Worm (Caenorhabditis elegans) whole organism, L1 larva: ENCODE data around the gene gmap-3.

Experiments used
- C16A3.4 ChIP-seq: fragments of 150-350 bp; optimal IDR thresholded peaks from 2 replicates; lab custom pipeline; 2014; ENCODE audit warnings: missing biosample characterization, missing genetic modification characterization
- alr-1 ChIP-seq: fragments of 200-800 bp; sonication (Bioruptor generic); optimal IDR thresholded peaks from 2 replicates; lab custom pipeline; 2018; ENCODE audit warnings: borderline replicate concordance, mild to moderate bottlenecking, missing genetic modification characterization, missing compliant biosample characterization
- aly-2 ChIP-seq: fragments of 150-350 bp; optimal IDR thresholded peaks from 2 replicates; lab custom pipeline; 2014; ENCODE audit warnings: missing biosample characterization, missing genetic modification characterization
- blmp-1 ChIP-seq: fragments of 150-350 bp; optimal IDR thresholded peaks from 2 replicates; lab custom pipeline; 2014; ENCODE audit warnings: missing biosample characterization, missing genetic modification characterization
- ceh-8 ChIP-seq: fragments of 200-800 bp; sonication (Bioruptor generic); optimal IDR thresholded peaks from 2 replicates; lab custom pipeline; 2018; ENCODE audit warnings: mild to moderate bottlenecking, missing genetic modification characterization, moderate library complexity, missing compliant biosample characterization
- ceh-82 ChIP-seq, 3 experiments: fragments of 150-350 bp in 1 of 3; sonication (generic microtip) in 2 of 3; optimal IDR thresholded peaks; 2 replicates each; lab custom pipeline; 2014 to 2017; ENCODE audit warnings: missing biosample characterization in 3 of 3, missing genetic modification characterization in 3 of 3
- ceh-88 ChIP-seq: fragments of 200-800 bp; sonication (Bioruptor generic); IDR thresholded peaks from 2 replicates; pipeline ENCODE4 v1.3.6; 2022; ENCODE audit warnings: missing genetic modification characterization, missing compliant biosample characterization
- ceh-90 ChIP-seq: sonication (generic microtip); optimal IDR thresholded peaks from 2 replicates; lab custom pipeline; 2016; ENCODE audit warnings: missing genetic modification characterization, missing compliant biosample characterization
- ces-1 ChIP-seq: fragments of 150-350 bp; optimal IDR thresholded peaks from 2 replicates; lab custom pipeline; 2014; ENCODE audit warnings: missing biosample characterization, missing genetic modification reagents, missing genetic modification characterization
- dsc-1 ChIP-seq: sonication (generic microtip); optimal IDR thresholded peaks from 2 replicates; lab custom pipeline; 2016; ENCODE audit warnings: mild to moderate bottlenecking, missing genetic modification characterization, missing compliant biosample characterization
- egl-27 ChIP-seq, 2 experiments: fragments of 150-350 bp in 1 of 2; sonication (generic microtip); optimal IDR thresholded peaks; 3 replicates each; lab custom pipeline; 2017 to 2018; ENCODE audit warnings: missing biosample characterization in 2 of 2, missing genetic modification characterization in 2 of 2, missing genetic modification reagents in 2 of 2
- elt-2 ChIP-seq: sonication (generic microtip); optimal IDR thresholded peaks from 2 replicates; lab custom pipeline; 2016; ENCODE audit warnings: missing genetic modification characterization, mild to moderate bottlenecking, inconsistent platforms, missing compliant biosample characterization, missing genetic modification reagents
- ets-5 ChIP-seq: fragments of 200-800 bp; sonication (Bioruptor generic); IDR thresholded peaks from 2 replicates; pipeline ENCODE4 v1.3.6; 2022; ENCODE audit warnings: missing genetic modification characterization, missing compliant biosample characterization
- fkh-4 ChIP-seq: sonication (generic microtip); optimal IDR thresholded peaks from 2 replicates; lab custom pipeline; 2016; ENCODE audit warnings: missing compliant biosample characterization, missing genetic modification characterization, borderline replicate concordance
- fkh-8 ChIP-seq: sonication (generic microtip); optimal IDR thresholded peaks from 2 replicates; lab custom pipeline; 2016; ENCODE audit warnings: mild to moderate bottlenecking, missing genetic modification characterization, missing compliant biosample characterization
- fos-1 ChIP-seq: fragments of 150-350 bp; optimal IDR thresholded peaks from 2 replicates; lab custom pipeline; 2014; ENCODE audit warnings: missing biosample characterization, missing genetic modification characterization
- grh-1 ChIP-seq: fragments of 200-800 bp; sonication (Bioruptor generic); IDR thresholded peaks from 2 replicates; pipeline ENCODE4 v1.3.6; 2022; ENCODE audit warnings: missing genetic modification reagents, missing genetic modification characterization, missing compliant biosample characterization
- hlh-17 ChIP-seq: fragments of 200-800 bp; sonication (Bioruptor generic); optimal IDR thresholded peaks from 2 replicates; lab custom pipeline; 2018; ENCODE audit warnings: missing genetic modification characterization, mild to moderate bottlenecking, missing compliant biosample characterization, moderate library complexity, borderline replicate concordance
- hlh-4 ChIP-seq: sonication (generic microtip); optimal IDR thresholded peaks from 2 replicates; lab custom pipeline; 2016; ENCODE audit warnings: mild to moderate bottlenecking, missing genetic modification characterization, missing compliant biosample characterization
- hpl-2 ChIP-seq: fragments of 150-350 bp; optimal IDR thresholded peaks from 2 replicates; lab custom pipeline; 2014; ENCODE audit warnings: missing biosample characterization, missing genetic modification reagents, missing genetic modification characterization
- irx-1 ChIP-seq: sonication (generic microtip); optimal IDR thresholded peaks from 2 replicates; lab custom pipeline; 2016; ENCODE audit warnings: missing genetic modification characterization, missing compliant biosample characterization
- isw-1 ChIP-seq: fragments of 200-800 bp; sonication (Bioruptor generic); IDR thresholded peaks from 2 replicates; pipeline ENCODE4 v1.3.6; 2022; ENCODE audit warnings: missing genetic modification characterization, missing compliant biosample characterization
- lin-13 ChIP-seq: fragments of 150-350 bp; optimal IDR thresholded peaks from 2 replicates; lab custom pipeline; 2014; ENCODE audit warnings: missing biosample characterization, missing genetic modification reagents, missing genetic modification characterization
- lin-14 ChIP-seq: fragments of 200-800 bp; sonication (Bioruptor generic); optimal IDR thresholded peaks from 2 replicates; lab custom pipeline; 2018; ENCODE audit warnings: mild to moderate bottlenecking, missing genetic modification characterization, moderate library complexity, missing compliant biosample characterization
- lin-15B ChIP-seq: fragments of 150-350 bp; sonication (generic microtip); optimal IDR thresholded peaks from 3 replicates; lab custom pipeline; 2014; ENCODE audit warnings: missing biosample characterization, missing genetic modification characterization
- lin-35 ChIP-seq, 2 experiments: fragments of 150-350 bp; optimal IDR thresholded peaks; 2 replicates each; lab custom pipeline; 2014; ENCODE audit warnings: missing biosample characterization in 2 of 2, missing genetic modification characterization in 2 of 2, missing genetic modification reagents in 2 of 2
- lir-3 ChIP-seq: sonication (generic microtip); optimal IDR thresholded peaks from 2 replicates; lab custom pipeline; 2016; ENCODE audit warnings: mild to moderate bottlenecking, missing genetic modification characterization, moderate library complexity, missing compliant biosample characterization; ENCODE audit not compliant: poor library complexity
- lsy-2 ChIP-seq, 2 experiments: fragments of 150-350 bp; optimal IDR thresholded peaks; 2 replicates each; lab custom pipeline; 2014; ENCODE audit warnings: missing biosample characterization in 2 of 2, missing genetic modification characterization in 2 of 2
- mef-2 ChIP-seq: fragments of 150-350 bp; optimal IDR thresholded peaks from 2 replicates; lab custom pipeline; 2014; ENCODE audit warnings: missing biosample characterization, missing genetic modification characterization
- mep-1 ChIP-seq: fragments of 150-350 bp; optimal IDR thresholded peaks from 2 replicates; lab custom pipeline; 2014; ENCODE audit warnings: missing biosample characterization, missing genetic modification characterization
- nhr-11 ChIP-seq: fragments of 150-350 bp; optimal IDR thresholded peaks from 2 replicates; lab custom pipeline; 2014; ENCODE audit warnings: missing biosample characterization, missing genetic modification characterization
- nhr-20 ChIP-seq: sonication (generic microtip); optimal IDR thresholded peaks from 2 replicates; lab custom pipeline; 2016; ENCODE audit warnings: mild to moderate bottlenecking, missing genetic modification characterization, missing compliant biosample characterization
- nhr-237 ChIP-seq: fragments of 150-350 bp; optimal IDR thresholded peaks from 2 replicates; lab custom pipeline; 2014; ENCODE audit warnings: missing biosample characterization, missing genetic modification characterization
- nhr-47 ChIP-seq: sonication (generic microtip); optimal IDR thresholded peaks from 2 replicates; lab custom pipeline; 2016; ENCODE audit warnings: mild to moderate bottlenecking, missing genetic modification characterization, moderate library complexity, missing compliant biosample characterization
- nhr-71 ChIP-seq: sonication (generic microtip); optimal IDR thresholded peaks from 2 replicates; lab custom pipeline; 2016; ENCODE audit warnings: mild to moderate bottlenecking, missing genetic modification characterization, moderate library complexity, missing compliant biosample characterization
- nhr-76 ChIP-seq: sonication (generic microtip); optimal IDR thresholded peaks from 2 replicates; lab custom pipeline; 2017; ENCODE audit warnings: missing biosample characterization, missing genetic modification characterization
- nhr-85 ChIP-seq: sonication (generic microtip); peaks from one replicate; lab custom pipeline; 2016; ENCODE audit warnings: missing genetic modification characterization, inconsistent platforms, missing compliant biosample characterization
- pax-3 ChIP-seq: fragments of 200-800 bp; sonication (Bioruptor generic); optimal IDR thresholded peaks from 2 replicates; lab custom pipeline; 2018; ENCODE audit warnings: mild to moderate bottlenecking, missing genetic modification characterization, moderate library complexity, missing compliant biosample characterization
- pqm-1 ChIP-seq: sonication (generic microtip); optimal IDR thresholded peaks from 3 replicates; lab custom pipeline; 2017; ENCODE audit warnings: missing biosample characterization, missing genetic modification characterization
- rnt-1 ChIP-seq: sonication (generic microtip); optimal IDR thresholded peaks from 2 replicates; lab custom pipeline; 2016; ENCODE audit warnings: mild to moderate bottlenecking, missing genetic modification characterization, moderate library complexity, missing compliant biosample characterization
- skn-1 ChIP-seq: fragments of 150-350 bp; optimal IDR thresholded peaks from 2 replicates; lab custom pipeline; 2014; ENCODE audit warnings: missing biosample characterization, missing genetic modification characterization
- snpc-4 ChIP-seq: fragments of 150-350 bp; optimal IDR thresholded peaks from 2 replicates; lab custom pipeline; 2014; ENCODE audit warnings: missing biosample characterization, missing genetic modification characterization
- sptf-1 ChIP-seq: fragments of 150-350 bp; optimal IDR thresholded peaks from 2 replicates; lab custom pipeline; 2014; ENCODE audit warnings: missing biosample characterization, missing genetic modification characterization
- sup-37 ChIP-seq: fragments of 200-800 bp; sonication (Bioruptor generic); optimal IDR thresholded peaks from 2 replicates; lab custom pipeline; 2018; ENCODE audit warnings: mild to moderate bottlenecking, missing genetic modification characterization, missing compliant biosample characterization
- swsn-7 ChIP-seq: sonication (generic microtip); optimal IDR thresholded peaks from 2 replicates; lab custom pipeline; 2016; ENCODE audit warnings: missing genetic modification characterization, missing compliant biosample characterization
- unc-130 ChIP-seq: fragments of 150-350 bp; optimal IDR thresholded peaks from 2 replicates; lab custom pipeline; 2017; ENCODE audit warnings: missing biosample characterization, missing genetic modification characterization, inconsistent platforms
- unc-30 ChIP-seq: sonication (generic microtip); optimal IDR thresholded peaks from 2 replicates; lab custom pipeline; 2017; ENCODE audit warnings: missing biosample characterization, missing genetic modification characterization
- unc-62 ChIP-seq: fragments of 150-350 bp; optimal IDR thresholded peaks from 2 replicates; lab custom pipeline; 2014; ENCODE audit warnings: missing biosample characterization, missing genetic modification reagents, missing genetic modification characterization
- vab-15 ChIP-seq: sonication (generic microtip); optimal IDR thresholded peaks from 2 replicates; lab custom pipeline; 2017; ENCODE audit warnings: missing genotype, mild to moderate bottlenecking, missing genetic modification characterization, missing compliant biosample characterization
- xbp-1 ChIP-seq: sonication (generic microtip); optimal IDR thresholded peaks from 2 replicates; lab custom pipeline; 2016; ENCODE audit warnings: missing genetic modification characterization, missing compliant biosample characterization
- zip-4 ChIP-seq: fragments of 200-800 bp; sonication (Bioruptor generic); optimal IDR thresholded peaks from 2 replicates; lab custom pipeline; 2018; ENCODE audit warnings: mild to moderate bottlenecking, missing genetic modification characterization, moderate library complexity, missing compliant biosample characterization
- ztf-4 ChIP-seq: fragments of 150-350 bp; optimal IDR thresholded peaks from 2 replicates; lab custom pipeline; 2014; ENCODE audit warnings: missing biosample characterization, missing genetic modification characterization

The gmap-3 gene

ce11 chrX:12940811-12941210 is at the start of gene gmap-3:
Gene gmap-3, minus strand, starts transcription at chrX:12940958.
- no peak for TF ChIP-seq lin-13 (GFP tag; lab: Kevin White, UChicago)
- no peak for TF ChIP-seq nhr-76 (tag; lab: Kevin White, UChicago)
- no peak for TF ChIP-seq ceh-90 (tag; lab: Kevin White, UChicago)
- TF ChIP-seq blmp-1: peak; percentile 16

ce11 chrX:12989205-12989604 is 48.4 kb upstream of the gmap-3 start, which contains the start of gene F11C1.7:
Gene F11C1.7, plus strand, starts transcription at chrX:12989344.
- TF ChIP-seq lir-3 (tag; lab: Kevin White, UChicago): no peak
- TF ChIP-seq hpl-2 (GFP tag; lab: Kevin White, UChicago): no peak
- no peak for TF ChIP-seq fkh-4
- no peak for TF ChIP-seq grh-1 (GFP tag; lab: Robert Waterston, UW)
- TF ChIP-seq pax-3 (tag; lab: Kevin White, UChicago): no peak
- no peak for TF ChIP-seq unc-30
- TF ChIP-seq lin-15B: no peak
- no peak for TF ChIP-seq egl-27 (tag; optimal IDR thresholded peaks at IDR 0.05; lab: Kevin White, UChicago)
- TF ChIP-seq zip-4: no peak
- no peak for TF ChIP-seq fkh-8
- TF ChIP-seq nhr-11 (tag; lab: Kevin White, UChicago): no peak
- no peak for TF ChIP-seq dsc-1 (tag; lab: Kevin White, UChicago)
- TF ChIP-seq snpc-4: no peak
- no peak for TF ChIP-seq fos-1 (tag; lab: Kevin White, UChicago)
- no peak for TF ChIP-seq ceh-8 (GFP tag; lab: Kevin White, UChicago)
- TF ChIP-seq elt-2 (tag; lab: Kevin White, UChicago): no peak
- peak; percentile 3 for TF ChIP-seq nhr-20 (tag; lab: Kevin White, UChicago)
- TF ChIP-seq nhr-76 (tag; lab: Kevin White, UChicago): no peak
- no peak for TF ChIP-seq C16A3.4 (tag; lab: Kevin White, UChicago)
- peak in 1 of 2 experiments; percentile 46 for TF ChIP-seq lin-35 (GFP tag; optimal IDR thresholded peaks at IDR 0.05; lab: Kevin White, UChicago)
- TF ChIP-seq alr-1: no peak
- peak; percentile 12 for TF ChIP-seq rnt-1
- no peak for TF ChIP-seq irx-1 (tag; lab: Kevin White, UChicago)
- peak; percentile 4 to 48 for TF ChIP-seq lsy-2 (tag; optimal IDR thresholded peaks at IDR 0.05; lab: Kevin White, UChicago)
- TF ChIP-seq nhr-237: no peak
- no peak for TF ChIP-seq isw-1
- no peak for TF ChIP-seq pqm-1 (tag; lab: Kevin White, UChicago)
- no peak for TF ChIP-seq vab-15 (tag; lab: Kevin White, UChicago)
- TF ChIP-seq nhr-85: no peak
- TF ChIP-seq ets-5 (GFP tag; lab: Robert Waterston, UW): no peak
- TF ChIP-seq sup-37 (GFP tag; lab: Kevin White, UChicago): no peak
- TF ChIP-seq lin-14 (GFP tag; lab: Kevin White, UChicago): peak; percentile 35
- no peak for TF ChIP-seq sptf-1 (tag; lab: Kevin White, UChicago)
- TF ChIP-seq nhr-47 (tag; lab: Kevin White, UChicago): peak; percentile 21
- TF ChIP-seq unc-62 (GFP tag; lab: Kevin White, UChicago): no peak
- no peak for TF ChIP-seq hlh-17 (GFP tag; lab: Kevin White, UChicago)
- TF ChIP-seq ceh-88 (GFP tag; lab: Robert Waterston, UW): no peak
- no peak for TF ChIP-seq mef-2 (tag; lab: Kevin White, UChicago)
- no peak for TF ChIP-seq hlh-4
- TF ChIP-seq lin-13 (GFP tag; lab: Kevin White, UChicago): no peak
- TF ChIP-seq mep-1 (tag; lab: Kevin White, UChicago): peak; percentile 36
- TF ChIP-seq unc-130 (tag; lab: Kevin White, UChicago): no peak
- no peak for TF ChIP-seq ztf-4 (tag; lab: Kevin White, UChicago)
- TF ChIP-seq ces-1: no peak
- peak; percentile 45 for TF ChIP-seq nhr-71 (tag; lab: Kevin White, UChicago)
- TF ChIP-seq skn-1: no peak
- peak; percentile 0 for TF ChIP-seq xbp-1 (tag; lab: Kevin White, UChicago)
- peak in 1 of 3 experiments; percentile 7 for TF ChIP-seq ceh-82 (tag; optimal IDR thresholded peaks at IDR 0.05; lab: Kevin White, UChicago)
- peak; percentile 3 for TF ChIP-seq swsn-7 (tag; lab: Kevin White, UChicago)
- TF ChIP-seq aly-2: no peak
